Fruit fly (Drosophila melanogaster): ENCODE data around the gene RasGAP1.

Gene RasGAP1

dm6 chr3L:9855784-9856426 lies 820 bp upstream of the RasGAP1 start:
- TF ChIP-seq cyc (GFP tag; optimal IDR thresholded peaks at IDR 0.05) (peak; percentile 98), Sox15 (GFP tag; optimal IDR thresholded peaks at IDR 0.05) (peak; percentile 80), Hr39 (GFP tag; optimal IDR thresholded peaks at IDR 0.05) (peak; percentile 96), lz (GFP tag; optimal IDR thresholded peaks at IDR 0.05) (peak; percentile 96), Lpt (GFP tag; optimal IDR thresholded peaks at IDR 0.05) (peak; percentile 95), Sox102F (GFP tag; optimal IDR thresholded peaks at IDR 0.05) (peak; percentile 97), CG32006 (GFP tag; optimal IDR thresholded peaks at IDR 0.05) (peak; percentile 96), svp (GFP tag) (peak; percentile 99), CG34406 (GFP tag; optimal IDR thresholded peaks at IDR 0.05) (peak; percentile 88), CG10631 (GFP tag; optimal IDR thresholded peaks at IDR 0.05) (peak; percentile 92), CG8319 (GFP tag; optimal IDR thresholded peaks at IDR 0.05) (peak; percentile 93), acj6 (GFP tag; optimal IDR thresholded peaks at IDR 0.05) (peak; percentile 94), Gug (GFP tag; IDR thresholded peaks at IDR 0.05) (peak; percentile 96), CG3032 (tag; optimal IDR thresholded peaks at IDR 0.05) (peak; percentile 91), CG6163 (GFP tag; IDR thresholded peaks at IDR 0.05) (peak; percentile 96), CG6276 (GFP tag; optimal IDR thresholded peaks at IDR 0.05) (peak; percentile 82), CG6792 (GFP tag; optimal IDR thresholded peaks at IDR 0.05) (peak; percentile 92), CG15336 (GFP tag; IDR thresholded peaks at IDR 0.05) (peak; percentile 97), Sox14 (GFP tag; optimal IDR thresholded peaks at IDR 0.05) (peak; percentile 95), CG3919 (GFP tag; optimal IDR thresholded peaks at IDR 0.05) (peak; percentile 97), CG9139 (GFP tag; optimal IDR thresholded peaks at IDR 0.05) (peak; percentile 84), Eip78C (GFP tag) (peak; percentile 99), Smox (GFP tag; optimal IDR thresholded peaks at IDR 0.05) (peak; percentile 93), esn (GFP tag; optimal IDR thresholded peaks at IDR 0.05) (peak; percentile 97), OdsH (GFP tag; optimal IDR thresholded peaks at IDR 0.05) (peak; percentile 92), CG11902 (GFP tag; optimal IDR thresholded peaks at IDR 0.05) (peak; percentile 92), dac (GFP tag; optimal IDR thresholded peaks at IDR 0.05) (peak; percentile 87), eg (GFP tag; IDR thresholded peaks at IDR 0.05) (peak; percentile 97), dsx (GFP tag; optimal IDR thresholded peaks at IDR 0.05; ENCODE audit: poor library complexity, severe bottlenecking) (peak; percentile 82), fd85E (GFP tag; optimal IDR thresholded peaks at IDR 0.05) (peak; percentile 86), CG10669 (GFP tag; optimal IDR thresholded peaks at IDR 0.05) (peak; percentile 95), achi (GFP tag; optimal IDR thresholded peaks at IDR 0.05) (peak; percentile 92), Blimp-1 (GFP tag; optimal IDR thresholded peaks at IDR 0.05) (peak; percentile 98), Hr4 (GFP tag; optimal IDR thresholded peaks at IDR 0.05) (peak; percentile 94), CG6854 (GFP tag; optimal IDR thresholded peaks at IDR 0.05) (peak; percentile 94), CG1621 (tag; optimal IDR thresholded peaks at IDR 0.05) (peak; percentile 88), spab (GFP tag; optimal IDR thresholded peaks at IDR 0.05) (peak; percentile 93), CG16779 (tag; optimal IDR thresholded peaks at IDR 0.05) (peak; percentile 92), topi (GFP tag; optimal IDR thresholded peaks at IDR 0.05) (peak; percentile 97), CG8632 (GFP tag; optimal IDR thresholded peaks at IDR 0.05) (peak; percentile 85), fd59A (GFP tag; optimal IDR thresholded peaks at IDR 0.05) (peak; percentile 88), Ets21C (GFP tag; optimal IDR thresholded peaks at IDR 0.05) (peak; percentile 94), CG7368 (GFP tag; optimal IDR thresholded peaks at IDR 0.05) (peak; percentile 97), Met (GFP tag; optimal IDR thresholded peaks at IDR 0.05) (peak; percentile 96), CG6808 (GFP tag; optimal IDR thresholded peaks at IDR 0.05) (peak; percentile 95), ss (GFP tag; optimal IDR thresholded peaks at IDR 0.05) (peak; percentile 79 to 89), fkh (GFP tag; optimal IDR thresholded peaks at IDR 0.05) (peak; percentile 74), Ets96B (tag; optimal IDR thresholded peaks at IDR 0.05) (peak; percentile 95), Eip75B (GFP tag; optimal IDR thresholded peaks at IDR 0.05) (peak; percentile 97), CG4318 (GFP tag; optimal IDR thresholded peaks at IDR 0.05) (peak; percentile 88), CG8119 (GFP tag; IDR thresholded peaks at IDR 0.05) (peak; percentile 97)

Data from whole organism, prepupa.